Worm (Caenorhabditis elegans): Measurements from ENCODE around the gene del-2.

DNA sequence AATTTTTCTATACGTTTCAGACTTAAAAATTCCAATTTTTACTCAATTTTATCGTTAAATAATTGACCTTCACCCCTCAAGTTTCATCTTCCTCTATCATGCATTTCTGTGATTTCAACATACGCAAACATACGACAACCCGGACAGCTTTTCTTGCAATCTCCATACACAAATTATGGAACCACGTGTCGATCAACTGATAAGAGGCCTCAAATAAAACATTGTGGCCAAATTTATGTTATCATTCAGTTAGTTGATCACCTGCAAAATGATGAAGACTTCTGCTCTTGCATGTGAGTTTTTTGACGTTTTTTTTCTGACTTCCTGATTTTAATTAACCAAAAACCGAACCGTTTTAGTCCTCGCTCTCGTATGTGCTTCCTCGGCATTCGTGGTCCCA lies 48.4 kb downstream of the del-2 start, which contains the start of gene spp-18:
- TF ChIP-seq sdz-12 (GFP tag; optimal IDR thresholded peaks at IDR 0.05) (no peak), nhr-25 (tag; optimal IDR thresholded peaks at IDR 0.05; ENCODE audit: borderline replicate concordance, insufficient read depth) (no peak), saeg-2 (GFP tag; IDR thresholded peaks at IDR 0.05) (no peak), nhr-11 (tag; optimal IDR thresholded peaks at IDR 0.05) (no peak), nhr-111 (GFP tag; optimal IDR thresholded peaks at IDR 0.05) (no peak), nhr-102 (tag; optimal IDR thresholded peaks at IDR 0.05) (no peak), dpl-1 (GFP tag; optimal IDR thresholded peaks at IDR 0.05) (no peak)
